Fruit fly (Drosophila melanogaster): ENCODE data around the gene ema.

Gene ema

DNA sequence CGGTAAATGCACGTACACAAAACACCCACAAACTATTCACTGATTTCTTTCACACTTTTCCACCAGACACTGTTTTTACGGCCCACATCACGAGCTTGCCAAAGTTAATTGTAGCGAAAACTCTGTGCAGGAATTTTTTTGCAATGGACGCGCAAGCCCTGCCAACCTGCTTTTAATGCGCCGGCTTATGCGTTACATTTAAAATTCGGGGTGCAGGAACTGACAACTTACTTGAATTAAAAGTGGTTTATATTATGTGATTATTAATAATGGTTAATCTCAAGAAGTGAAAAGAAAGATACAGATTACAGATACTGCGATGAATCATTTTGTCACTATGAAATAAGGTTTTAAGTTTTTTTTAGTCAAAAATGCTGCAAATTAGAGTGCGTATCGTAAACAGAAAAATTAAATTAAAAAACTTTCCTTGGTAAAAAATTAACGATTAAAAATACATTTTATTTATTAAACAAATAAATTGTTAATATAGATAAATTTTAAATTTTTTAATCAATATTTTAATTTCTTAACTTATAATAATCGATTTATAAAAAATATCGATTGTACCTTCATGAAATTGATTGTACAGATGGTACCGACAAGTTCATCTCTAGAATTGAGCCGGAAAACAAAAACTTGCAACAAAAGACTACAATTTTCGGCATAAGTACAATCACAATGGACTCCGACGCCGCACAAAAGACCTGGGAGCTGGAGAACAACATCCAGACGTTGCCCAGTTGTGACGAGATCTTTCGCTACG, 28.2 kb upstream of the ema start, which contains the start of the genes CG42232 and CSN5 (continued):
- TF ChIP-seq pan (optimal IDR thresholded peaks at IDR 0.05) (no peak), pan (GFP tag; optimal IDR thresholded peaks at IDR 0.05 in 1 of 2, IDR thresholded peaks at IDR 0.05 in 1 of 2) (peak in 1 of 2 experiments; percentile 53), so (GFP tag; IDR thresholded peaks at IDR 0.05) (no peak), sens (GFP tag) (no peak), Hr39 (optimal IDR thresholded peaks at IDR 0.05) (no peak), CG31365 (tag; optimal IDR thresholded peaks at IDR 0.05) (no peak), CG42726 (GFP tag; IDR thresholded peaks at IDR 0.05; ENCODE audit: partially characterized antibody) (no peak), yki (optimal IDR thresholded peaks at IDR 0.05) (no peak), NFAT (GFP tag; IDR thresholded peaks at IDR 0.05) (no peak), Dbx (GFP tag; IDR thresholded peaks at IDR 0.05) (peak; percentile 47; the same call in 1 of the 3 replicates), gsb-n (tag; optimal IDR thresholded peaks at IDR 0.05) (no peak), gcm2 (GFP tag; optimal IDR thresholded peaks at IDR 0.05) (no peak), fru (optimal IDR thresholded peaks at IDR 0.05) (no peak), CG12299 (tag; optimal IDR thresholded peaks at IDR 0.05) (peak; percentile 9), HLH54F (GFP tag; optimal IDR thresholded peaks at IDR 0.05) (peak; percentile 54), dan (GFP tag; IDR thresholded peaks at IDR 0.05) (no peak), tap (tag; optimal IDR thresholded peaks at IDR 0.05) (no peak), Fer2 (tag; optimal IDR thresholded peaks at IDR 0.05) (peak; percentile 47), sob (GFP tag; IDR thresholded peaks at IDR 0.05) (0 out of 2 replicates have a peak, but pooled peaks have one; percentile 18), Sin3A (optimal IDR thresholded peaks at IDR 0.05) (peak; percentile 18), ind (GFP tag; optimal IDR thresholded peaks at IDR 0.05) (no peak), CG14667 (GFP tag; IDR thresholded peaks at IDR 0.05) (no peak), bigmax (GFP tag; optimal IDR thresholded peaks at IDR 0.05) (no peak), Awh (GFP tag; IDR thresholded peaks at IDR 0.05) (no peak), peb (GFP tag; IDR thresholded peaks at IDR 0.05) (no peak), CG10209 (GFP tag; optimal IDR thresholded peaks at IDR 0.05) (no peak), Gsc (GFP tag; IDR thresholded peaks at IDR 0.05) (no peak), corto (GFP tag; optimal IDR thresholded peaks at IDR 0.05) (no peak), scrt (GFP tag; optimal IDR thresholded peaks at IDR 0.05) (no peak), CG13287 (GFP tag; IDR thresholded peaks at IDR 0.05; ENCODE audit: partially characterized antibody) (peak; percentile 61), CG13424 (tag; optimal IDR thresholded peaks at IDR 0.05) (no peak), her (GFP tag; optimal IDR thresholded peaks at IDR 0.05) (no peak), dmrt99B (tag; optimal IDR thresholded peaks at IDR 0.05) (no peak), CG11696 (GFP tag; IDR thresholded peaks at IDR 0.05) (no peak), Ets97D (GFP tag; optimal IDR thresholded peaks at IDR 0.05) (peak; percentile 32), Ssrp (tag; optimal IDR thresholded peaks at IDR 0.05) (peak; percentile 64), CG9437 (GFP tag; optimal IDR thresholded peaks at IDR 0.05) (peak; percentile 59), CG7839 (tag; optimal IDR thresholded peaks at IDR 0.05) (no peak), CG1792 (GFP tag; optimal IDR thresholded peaks at IDR 0.05) (no peak), Nf-YB (GFP tag; optimal IDR thresholded peaks at IDR 0.05) (no peak), Xrp1 (GFP tag; IDR thresholded peaks at IDR 0.05) (peak; percentile 55; the same call in 1 of the 2 replicates), eve (GFP tag; optimal IDR thresholded peaks at IDR 0.05) (no peak), kah (GFP tag; optimal IDR thresholded peaks at IDR 0.05) (no peak)

DNA sequence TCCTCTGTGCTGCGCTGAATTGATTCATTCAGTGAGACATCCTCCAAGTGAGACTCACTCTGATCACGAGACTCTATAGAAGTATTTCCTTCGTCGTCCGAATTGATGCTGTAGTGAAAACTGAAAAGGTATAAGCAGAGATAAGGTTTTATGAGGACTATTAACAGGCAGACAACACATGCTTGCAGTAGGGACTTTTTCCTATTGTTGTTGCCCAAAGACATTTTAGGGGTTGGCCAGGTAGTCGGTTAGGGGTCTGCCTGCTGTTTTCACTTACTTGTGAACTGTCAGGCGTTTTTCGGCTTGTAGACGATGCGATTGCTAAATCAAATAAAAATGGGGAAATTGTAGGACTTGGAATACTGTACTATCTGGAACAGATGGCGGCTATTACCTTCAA, 27.1 kb upstream of the ema start:
- TF ChIP-seq br (optimal IDR thresholded peaks at IDR 0.05) (no peak), tll (GFP tag; optimal IDR thresholded peaks at IDR 0.05) (peak in 1 of 2 experiments; percentile 29), cad (GFP tag; optimal IDR thresholded peaks at IDR 0.05) (peak; percentile 81), CG17186 (GFP tag; optimal IDR thresholded peaks at IDR 0.05) (no peak), Elba2 (GFP tag; optimal IDR thresholded peaks at IDR 0.05) (peak; percentile 58), twi (tag; optimal IDR thresholded peaks at IDR 0.05) (peak; percentile 81), CG4360 (GFP tag; IDR thresholded peaks at IDR 0.05) (peak; percentile 69)
